Fruit fly (Drosophila melanogaster) whole organism, adult: ENCODE measurements around the gene CG2256.

Source experiments
- CG11617 ChIP-seq: fragments of 200-800 bp; sonication (Bioruptor generic); optimal IDR thresholded peaks from 2 replicates; lab custom pipeline; 2017; ENCODE audit warnings: mild to moderate bottlenecking, missing biosample characterization, missing genetic modification reagents, missing genetic modification characterization
- CG12768 ChIP-seq: fragments of 200-800 bp; sonication (Bioruptor generic); optimal IDR thresholded peaks from 2 replicates; lab custom pipeline; 2017; ENCODE audit warnings: missing biosample characterization, missing genetic modification characterization, mild to moderate bottlenecking, moderate library complexity, missing genetic modification reagents
- CG14711 ChIP-seq: fragments of 200-800 bp; sonication (Bioruptor generic); optimal IDR thresholded peaks from 2 replicates; lab custom pipeline; 2018; ENCODE audit warnings: missing biosample characterization, mild to moderate bottlenecking, missing genetic modification characterization, moderate library complexity
- CG1620 ChIP-seq: fragments of 200-800 bp; sonication (Bioruptor generic); optimal IDR thresholded peaks from 2 replicates; lab custom pipeline; 2016; ENCODE audit warnings: missing biosample characterization, missing genetic modification characterization
- CG33017 ChIP-seq: fragments of 200-800 bp; sonication (Bioruptor generic); optimal IDR thresholded peaks from 2 replicates; lab custom pipeline; 2018; ENCODE audit warnings: missing biosample characterization, mild to moderate bottlenecking, missing genetic modification characterization, moderate library complexity
- CG5204 ChIP-seq: fragments of 200-800 bp; sonication (Bioruptor generic); optimal IDR thresholded peaks from 2 replicates; lab custom pipeline; 2016; ENCODE audit warnings: missing biosample characterization, missing genetic modification characterization
- CG7045 ChIP-seq: fragments of 200-800 bp; sonication (Bioruptor generic); optimal IDR thresholded peaks from 2 replicates; lab custom pipeline; 2017; ENCODE audit warnings: missing biosample characterization, mild to moderate bottlenecking, missing genetic modification characterization
- CG7101 ChIP-seq: fragments of 200-800 bp; sonication (Bioruptor generic); optimal IDR thresholded peaks from 2 replicates; lab custom pipeline; 2018; ENCODE audit warnings: missing biosample characterization, mild to moderate bottlenecking, missing genetic modification characterization, moderate library complexity
- Clk ChIP-seq: fragments of 200-800 bp; sonication (Bioruptor generic); optimal IDR thresholded peaks from 2 replicates; lab custom pipeline; 2017; ENCODE audit warnings: missing biosample characterization, missing genetic modification characterization
- Crg-1 ChIP-seq: fragments of 200-800 bp; sonication (Bioruptor generic); optimal IDR thresholded peaks from 2 replicates; lab custom pipeline; 2016; ENCODE audit warnings: missing biosample characterization, missing genetic modification characterization
- Hr96 ChIP-seq: fragments of 200-800 bp; sonication (Bioruptor generic); optimal IDR thresholded peaks from 2 replicates; lab custom pipeline; 2016; ENCODE audit warnings: missing biosample characterization, missing genetic modification characterization
- Mnt ChIP-seq: fragments of 200-800 bp; sonication (Bioruptor generic); optimal IDR thresholded peaks from 2 replicates; lab custom pipeline; 2016; ENCODE audit warnings: missing biosample characterization, mild to moderate bottlenecking, missing genetic modification characterization
- bab1 ChIP-seq: fragments of 200-800 bp; sonication (Bioruptor generic); optimal IDR thresholded peaks from 3 replicates; lab custom pipeline; 2019; ENCODE audit warnings: missing biosample characterization, mild to moderate bottlenecking, missing genetic modification characterization, moderate library complexity
- cic ChIP-seq: fragments of 200-800 bp; sonication (Bioruptor generic); optimal IDR thresholded peaks from 2 replicates; lab custom pipeline; 2017; ENCODE audit warnings: missing biosample characterization, mild to moderate bottlenecking, missing genetic modification characterization, moderate library complexity
- cnc ChIP-seq, 2 experiments: fragments of >200 bp; optimal IDR thresholded peaks; 2 replicates each; lab custom pipeline; 2017
- kay ChIP-seq: fragments of 200-800 bp; sonication (Bioruptor generic); peaks from one replicate; lab custom pipeline; 2016; ENCODE audit warnings: missing biosample characterization, missing genetic modification characterization, borderline replicate concordance
- ovo ChIP-seq: fragments of 200-800 bp; sonication (Bioruptor generic); optimal IDR thresholded peaks from 2 replicates; lab custom pipeline; 2016; ENCODE audit warnings: missing biosample characterization, missing genetic modification characterization
- pad ChIP-seq: fragments of 200-800 bp; sonication (Bioruptor generic); optimal IDR thresholded peaks from 3 replicates; lab custom pipeline; 2017; ENCODE audit warnings: missing biosample characterization, missing genetic modification characterization, mild to moderate bottlenecking, moderate library complexity, missing genetic modification reagents
- tj ChIP-seq: fragments of 200-800 bp; sonication (Bioruptor generic); optimal IDR thresholded peaks from 3 replicates; lab custom pipeline; 2017; ENCODE audit warnings: missing biosample characterization, mild to moderate bottlenecking, missing genetic modification characterization, moderate library complexity
- toe ChIP-seq: fragments of 200-800 bp; sonication (Bioruptor generic); optimal IDR thresholded peaks from 2 replicates; lab custom pipeline; 2016; ENCODE audit warnings: missing biosample characterization, missing genetic modification characterization

CG2256 gene

DNA sequence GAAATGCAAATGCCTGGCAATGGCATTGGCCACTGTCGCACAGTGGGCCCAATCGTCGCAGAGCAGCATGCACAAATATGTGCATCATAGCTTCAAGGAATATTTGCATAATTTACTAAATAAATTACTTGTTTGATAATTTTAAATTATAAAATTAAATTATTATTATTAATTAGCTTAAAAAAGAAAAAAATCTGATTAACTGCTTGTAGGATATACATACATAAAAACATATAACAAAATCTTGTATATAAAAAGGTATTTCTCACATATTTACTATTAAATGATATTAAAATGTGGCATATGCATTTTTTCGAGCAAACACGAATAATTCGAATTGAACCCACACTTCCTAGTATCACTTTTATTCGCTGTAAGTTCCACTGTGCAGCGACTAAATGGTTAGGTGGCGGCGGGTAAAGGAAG lies 38.2 kb upstream of the CG2256 start:
- TF ChIP-seq CG14711 (tag; lab: Kevin White, UChicago) (no peak), Crg-1 (GFP tag; lab: Kevin White, UChicago) (no peak), CG12768 (no peak), pad (GFP tag; lab: Kevin White, UChicago) (no peak), CG7045 (GFP tag; lab: Kevin White, UChicago) (no peak), ovo (GFP tag; lab: Kevin White, UChicago) (no peak), CG5204 (GFP tag; lab: Kevin White, UChicago) (no peak)

DNA sequence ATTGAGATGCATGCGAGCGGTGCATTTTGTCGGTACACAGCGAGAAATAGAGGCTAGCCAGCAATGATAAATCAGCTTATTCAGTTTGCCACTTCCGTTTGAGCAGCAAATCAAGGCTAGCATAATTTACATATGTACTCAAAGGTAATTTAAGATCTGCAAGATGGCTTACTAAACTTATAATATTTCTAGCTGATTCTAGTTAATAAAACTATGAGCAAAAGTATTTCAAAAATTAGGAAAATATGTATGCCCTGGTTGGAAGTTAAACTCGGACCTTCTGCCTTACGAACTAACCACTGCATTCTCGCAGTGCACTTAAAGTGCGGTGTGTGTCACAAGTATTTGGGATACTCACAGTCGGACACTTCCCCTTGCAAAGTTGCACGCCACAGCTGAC lies 35.8 kb upstream of the CG2256 start:
- no peak for TF ChIP-seq CG12768
- no peak for TF ChIP-seq bab1
- no peak for TF ChIP-seq Clk
- TF ChIP-seq CG1620 (GFP tag; lab: Kevin White, UChicago): no peak
- TF ChIP-seq cnc (optimal IDR thresholded peaks at IDR 0.05; lab: Kevin White, UChicago): no peak
- TF ChIP-seq Mnt (GFP tag; lab: Kevin White, UChicago): no peak
- no peak for TF ChIP-seq cic (GFP tag; lab: Kevin White, UChicago)
- no peak for TF ChIP-seq pad (GFP tag; lab: Kevin White, UChicago)
- no peak for TF ChIP-seq CG7101 (tag; lab: Kevin White, UChicago)
- TF ChIP-seq CG33017 (tag; lab: Kevin White, UChicago): no peak
- TF ChIP-seq Crg-1 (GFP tag; lab: Kevin White, UChicago): no peak
- TF ChIP-seq CG7045 (GFP tag; lab: Kevin White, UChicago): no peak
- no peak for TF ChIP-seq CG5204 (GFP tag; lab: Kevin White, UChicago)
- no peak for TF ChIP-seq tj (GFP tag; lab: Kevin White, UChicago)
- TF ChIP-seq CG14711 (tag; lab: Kevin White, UChicago): no peak

DNA sequence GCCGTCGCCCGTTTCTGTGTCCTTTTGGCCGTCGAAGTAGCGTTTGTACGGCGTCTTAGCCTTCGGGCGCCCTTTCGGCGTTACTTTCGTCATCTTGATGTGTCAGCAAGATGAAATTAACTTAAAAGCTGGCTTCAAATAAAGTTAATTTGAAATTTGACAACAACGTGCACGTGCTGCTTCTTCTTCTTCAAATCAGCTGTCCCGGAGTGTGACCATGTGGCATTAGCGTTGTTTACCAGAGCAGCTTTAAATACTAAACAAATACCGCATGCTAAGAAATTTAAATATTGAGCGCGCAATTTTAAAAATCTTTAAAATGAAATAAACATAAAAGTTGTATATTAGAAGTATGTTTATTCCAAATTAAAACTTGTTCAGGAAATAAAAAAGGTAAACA lies 33.9 kb upstream of the CG2256 start, which contains the start of gene CG2260:
CG2260 (minus strand) TSS at position 209 of the 400 bp plus-strand sequence.
- TF ChIP-seq Mnt (GFP tag; lab: Kevin White, UChicago) (peak; percentile 100), bab1 (peak; percentile 57), Crg-1 (GFP tag; lab: Kevin White, UChicago) (no peak), tj (GFP tag; lab: Kevin White, UChicago) (no peak)

- no peak for TF ChIP-seq cic (GFP tag; lab: Kevin White, UChicago)
- no peak for TF ChIP-seq CG33017 (tag; lab: Kevin White, UChicago)
- TF ChIP-seq ovo (GFP tag; lab: Kevin White, UChicago): no peak
- TF ChIP-seq bab1: no peak
- TF ChIP-seq Mnt (GFP tag; lab: Kevin White, UChicago): peak; percentile 84
These were observed 29.8 kb upstream of the CG2256 start, which contains the start of gene CG1575 for dm6 chrX:8116813-8117212. Gene CG1575, plus strand, starts transcription at chrX:8117012.

DNA sequence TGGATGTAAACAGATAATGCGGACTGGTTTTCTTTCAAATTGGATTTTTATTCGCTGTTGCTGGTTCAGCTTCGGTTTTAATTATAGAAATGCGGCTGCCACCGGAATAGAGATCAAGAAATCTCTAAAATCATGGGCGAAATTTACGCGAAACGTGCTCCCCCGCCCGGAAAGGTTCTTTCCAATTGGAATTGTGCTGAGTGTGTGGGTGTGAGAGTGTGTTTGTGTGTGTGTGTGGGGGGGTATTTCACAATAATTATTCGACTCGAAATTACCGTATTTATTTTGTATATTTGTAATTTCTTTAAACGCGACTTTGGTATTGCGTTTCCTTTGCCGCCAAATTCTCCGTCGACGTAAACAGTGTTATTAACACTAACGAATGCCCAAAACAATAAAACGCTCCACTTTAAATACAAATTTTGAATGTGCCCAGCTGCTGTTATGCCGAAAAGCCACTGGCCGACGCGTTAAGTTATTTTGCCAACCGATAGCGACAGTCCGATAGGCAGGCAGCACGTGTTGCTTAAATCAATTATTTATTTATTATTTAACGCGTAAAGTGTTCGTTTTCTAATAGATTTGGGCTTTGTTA lies 28.8 kb upstream of the CG2256 start, which contains the start of gene Gclc:
Gclc (minus strand) TSS at position 431 of the 595 bp plus-strand sequence.
- TF ChIP-seq Mnt (GFP tag; lab: Kevin White, UChicago) (peak; percentile 96), CG11617 (GFP tag; lab: Kevin White, UChicago) (peak; percentile 21), CG33017 (tag; lab: Kevin White, UChicago) (no peak), cic (GFP tag; lab: Kevin White, UChicago) (peak; percentile 21), tj (GFP tag; lab: Kevin White, UChicago) (peak; percentile 11)

- peak; percentile 37 for TF ChIP-seq pad (GFP tag; lab: Kevin White, UChicago)
- no peak for TF ChIP-seq CG1620 (GFP tag; lab: Kevin White, UChicago)
- TF ChIP-seq ovo (GFP tag; lab: Kevin White, UChicago): peak; percentile 2
- no peak for TF ChIP-seq kay (GFP tag; lab: Kevin White, UChicago)
- no peak for TF ChIP-seq cnc (optimal IDR thresholded peaks at IDR 0.05; lab: Kevin White, UChicago)
- TF ChIP-seq toe: no peak
- TF ChIP-seq Mnt (GFP tag; lab: Kevin White, UChicago): no peak
These were observed 28.3 kb upstream of the CG2256 start for dm6 chrX:8115343-8115676.

DNA sequence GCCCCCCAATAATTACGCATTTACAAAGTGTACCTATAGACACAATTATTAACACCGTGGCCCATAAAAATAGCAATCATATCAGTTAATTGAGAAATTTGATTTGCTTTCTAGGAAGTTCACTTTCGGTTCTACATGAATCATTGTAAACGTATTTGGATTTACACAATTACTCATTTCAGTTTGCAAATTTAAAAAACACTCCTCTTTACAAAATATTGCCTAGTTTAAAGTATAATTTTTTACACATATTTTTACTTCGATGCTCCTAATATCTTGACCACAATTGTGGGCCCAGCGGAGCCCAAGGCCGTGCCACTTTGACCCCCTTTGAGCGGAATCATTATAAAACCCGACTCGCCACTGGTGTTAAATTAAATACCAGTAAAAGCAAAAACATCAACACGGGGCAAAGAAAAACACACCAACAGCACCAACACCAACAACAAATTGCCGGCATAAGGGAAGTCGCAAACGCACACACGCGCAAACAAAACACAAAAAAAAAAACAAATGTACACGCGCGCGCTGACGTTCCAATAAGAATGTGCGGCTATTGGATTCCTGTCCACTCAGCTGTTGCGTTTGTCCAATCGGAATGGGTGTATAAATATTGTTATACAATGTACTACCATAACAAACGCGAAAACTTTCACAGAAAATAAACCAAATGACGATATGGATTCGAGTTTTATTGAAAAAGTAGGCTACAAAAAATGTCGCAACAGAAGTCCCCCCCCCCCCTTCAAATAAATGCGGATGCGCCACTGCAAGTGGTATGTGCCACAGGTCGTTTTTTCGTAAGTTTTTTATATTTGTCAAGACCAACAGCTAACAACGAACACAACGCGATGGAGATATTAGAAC lies 27.7 kb upstream of the CG2256 start:
- peak; percentile 20 for TF ChIP-seq pad (GFP tag; lab: Kevin White, UChicago)
- no peak for TF ChIP-seq kay (GFP tag; lab: Kevin White, UChicago)
- peak; percentile 80 for TF ChIP-seq CG7101 (tag; lab: Kevin White, UChicago)
- TF ChIP-seq CG12768: peak; percentile 62
- TF ChIP-seq cnc (optimal IDR thresholded peaks at IDR 0.05; lab: Kevin White, UChicago): no peak
- TF ChIP-seq Hr96 (GFP tag; lab: Kevin White, UChicago): no peak
- TF ChIP-seq CG33017 (tag; lab: Kevin White, UChicago): peak; percentile 62
- no peak for TF ChIP-seq Crg-1 (GFP tag; lab: Kevin White, UChicago)
- peak; percentile 57 for TF ChIP-seq bab1
- TF ChIP-seq Mnt (GFP tag; lab: Kevin White, UChicago): peak; percentile 46
- TF ChIP-seq Clk: peak; percentile 25
- peak; percentile 70 for TF ChIP-seq CG5204 (GFP tag; lab: Kevin White, UChicago)
- peak; percentile 45 for TF ChIP-seq toe
- TF ChIP-seq CG1620 (GFP tag; lab: Kevin White, UChicago): peak; percentile 21
- TF ChIP-seq CG11617 (GFP tag; lab: Kevin White, UChicago): peak; percentile 64
- peak; percentile 1 for TF ChIP-seq ovo (GFP tag; lab: Kevin White, UChicago)
- TF ChIP-seq cic (GFP tag; lab: Kevin White, UChicago): no peak
- peak; percentile 60 for TF ChIP-seq CG7045 (GFP tag; lab: Kevin White, UChicago)
- peak; percentile 62 for TF ChIP-seq CG14711 (tag; lab: Kevin White, UChicago)
- TF ChIP-seq tj (GFP tag; lab: Kevin White, UChicago): peak; percentile 73
